Fruit fly (Drosophila melanogaster): ENCODE measurements around the gene bgm.

The bgm gene

DNA sequence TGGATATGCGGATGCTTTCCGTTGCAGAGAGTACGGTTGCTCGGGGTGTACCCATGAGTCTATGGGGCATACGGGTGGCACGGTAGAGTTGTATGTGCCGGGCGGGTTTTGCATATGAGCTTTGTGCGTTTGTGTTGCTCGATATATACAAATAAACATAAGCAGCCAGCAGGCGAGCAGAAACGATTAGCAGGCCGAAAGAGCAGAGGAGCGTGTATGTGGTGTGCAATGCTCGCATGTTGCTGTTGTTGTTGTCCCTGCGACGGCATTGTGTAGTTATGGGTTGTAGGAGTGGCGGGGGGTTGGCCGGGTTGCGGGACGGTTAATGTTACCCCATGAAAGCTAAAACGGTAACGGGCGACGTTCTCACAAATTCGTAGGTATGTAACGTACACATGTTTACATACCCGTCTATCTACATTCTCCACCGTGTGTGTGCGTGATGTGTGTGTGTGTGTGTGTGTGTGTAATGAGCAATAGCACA is 8.9 kb downstream of the bgm start (continued):
- TF ChIP-seq CG16813 (GFP tag; IDR thresholded peaks at IDR 0.05; ENCODE audit: partially characterized antibody): 0 out of 3 replicates have a peak, but pooled peaks have one; percentile 23
- peak; percentile 44; the same call in 2 of the 3 replicates for TF ChIP-seq knrl (GFP tag; IDR thresholded peaks at IDR 0.05; ENCODE audit: partially characterized antibody)
- peak; percentile 11 for TF ChIP-seq ems (GFP tag; optimal IDR thresholded peaks at IDR 0.05)
- peak; percentile 100 for TF ChIP-seq CG31224 (GFP tag; IDR thresholded peaks at IDR 0.05)
- TF ChIP-seq CG6175 (GFP tag; IDR thresholded peaks at IDR 0.05): peak; percentile 99
- TF ChIP-seq Elba2 (GFP tag; optimal IDR thresholded peaks at IDR 0.05): no peak
- TF ChIP-seq wdn (GFP tag; IDR thresholded peaks at IDR 0.05): no peak
- TF ChIP-seq BtbVII (GFP tag; optimal IDR thresholded peaks at IDR 0.05): no peak

- peak; percentile 58 for TF ChIP-seq CG10274 (GFP tag; optimal IDR thresholded peaks at IDR 0.05)
- no peak for TF ChIP-seq CG8089 (GFP tag; optimal IDR thresholded peaks at IDR 0.05)
- TF ChIP-seq gce (GFP tag; IDR thresholded peaks at IDR 0.05): peak; percentile 72; the same call in 1 of the 3 replicates
- peak; percentile 68 for TF ChIP-seq cg (GFP tag; optimal IDR thresholded peaks at IDR 0.05)
- TF ChIP-seq CG14710 (tag; optimal IDR thresholded peaks at IDR 0.05): peak; percentile 95
- TF ChIP-seq sc (optimal IDR thresholded peaks at IDR 0.05): no peak
- TF ChIP-seq sc (GFP tag; optimal IDR thresholded peaks at IDR 0.05): peak; percentile 93
- TF ChIP-seq Dek (tag; optimal IDR thresholded peaks at IDR 0.05): peak; percentile 96
- peak; percentile 23 for TF ChIP-seq jumu (GFP tag; optimal IDR thresholded peaks at IDR 0.05)
- no peak for TF ChIP-seq ato (GFP tag; IDR thresholded peaks at IDR 0.05; ENCODE audit: partially characterized antibody)
- peak; percentile 92 for TF ChIP-seq CG17385 (GFP tag; optimal IDR thresholded peaks at IDR 0.05)
- peak; percentile 98 for TF ChIP-seq CG7556 (GFP tag; optimal IDR thresholded peaks at IDR 0.05)
- peak; percentile 76 for TF ChIP-seq jigr1 (GFP tag; IDR thresholded peaks at IDR 0.05)
- peak; percentile 99 for TF ChIP-seq CG15073 (GFP tag; optimal IDR thresholded peaks at IDR 0.05)
- TF ChIP-seq CG7928 (GFP tag; optimal IDR thresholded peaks at IDR 0.05): peak; percentile 61
- peak; percentile 95 for TF ChIP-seq trem (tag; optimal IDR thresholded peaks at IDR 0.05)
- TF ChIP-seq disco-r (GFP tag; optimal IDR thresholded peaks at IDR 0.05): peak; percentile 15
- TF ChIP-seq hbn (GFP tag; IDR thresholded peaks at IDR 0.05; ENCODE audit: partially characterized antibody): 0 out of 2 replicates have a peak, but pooled peaks have one; percentile 3
- TF ChIP-seq CG43689 (GFP tag; IDR thresholded peaks at IDR 0.05): peak; percentile 60; the same call in 1 of the 2 replicates
- TF ChIP-seq Chrac-16 (GFP tag; optimal IDR thresholded peaks at IDR 0.05): peak; percentile 61
- TF ChIP-seq sna (GFP tag; IDR thresholded peaks at IDR 0.05; ENCODE audit: partially characterized antibody): no peak
- TF ChIP-seq Mes4 (GFP tag; optimal IDR thresholded peaks at IDR 0.05): no peak
- peak; percentile 84 for TF ChIP-seq CG4424 (GFP tag; optimal IDR thresholded peaks at IDR 0.05)
- TF ChIP-seq ham (GFP tag; IDR thresholded peaks at IDR 0.05): peak; percentile 58; the same call in 1 of the 2 replicates
- TF ChIP-seq CG14965 (GFP tag; optimal IDR thresholded peaks at IDR 0.05; ENCODE audit: borderline replicate concordance): no peak
- TF ChIP-seq Spps (tag; optimal IDR thresholded peaks at IDR 0.05): peak; percentile 91
- TF ChIP-seq HLH54F (GFP tag; optimal IDR thresholded peaks at IDR 0.05): no peak
- peak; percentile 92 for TF ChIP-seq Dbx (GFP tag; IDR thresholded peaks at IDR 0.05)
- peak; percentile 49 for TF ChIP-seq Atf3 (GFP tag; optimal IDR thresholded peaks at IDR 0.05)
- TF ChIP-seq Doc3 (GFP tag; IDR thresholded peaks at IDR 0.05; ENCODE audit: partially characterized antibody): no peak
- peak; percentile 48 for TF ChIP-seq CG9609 (GFP tag; optimal IDR thresholded peaks at IDR 0.05)
- peak; percentile 83 for TF ChIP-seq CG7357 (GFP tag; IDR thresholded peaks at IDR 0.05)
- TF ChIP-seq cwo (GFP tag; optimal IDR thresholded peaks at IDR 0.05): peak; percentile 92
- peak; percentile 58 to 71 for TF ChIP-seq Pdp1 (GFP tag; optimal IDR thresholded peaks at IDR 0.05)
- TF ChIP-seq Drgx (GFP tag; IDR thresholded peaks at IDR 0.05): peak; percentile 95
- no peak for TF ChIP-seq ftz-f1 (GFP tag; optimal IDR thresholded peaks at IDR 0.05)
- TF ChIP-seq CG10959 (GFP tag; IDR thresholded peaks at IDR 0.05): peak; percentile 60
- peak; percentile 93 for TF ChIP-seq Atf6 (GFP tag; IDR thresholded peaks at IDR 0.05)
- TF ChIP-seq NfI (GFP tag; optimal IDR thresholded peaks at IDR 0.05): peak; percentile 93
- peak; percentile 89 for TF ChIP-seq ara (GFP tag; IDR thresholded peaks at IDR 0.05)
These were observed 9.4 kb downstream of the bgm start for dm6 chr2L:14022130-14022735.

Measured in whole organism, embryonic.